Worm (Caenorhabditis elegans): ENCODE measurements around the gene F01D5.8.
A peak's percentile ranks its signal among the peaks of the same experiment; 100 is the strongest.

- peak; percentile 61 for TF ChIP-seq elt-2 (tag; optimal IDR thresholded peaks at IDR 0.05)
- no peak for TF ChIP-seq lin-15B (tag; optimal IDR thresholded peaks at IDR 0.05)
- TF ChIP-seq hmg-11 (tag; optimal IDR thresholded peaks at IDR 0.05) = no peak
- TF ChIP-seq pqm-1 (tag; optimal IDR thresholded peaks at IDR 0.05) = peak; percentile 5
- TF ChIP-seq elt-3 (tag; optimal IDR thresholded peaks at IDR 0.05) = no peak
- no peak for TF ChIP-seq nhr-23 (tag; optimal IDR thresholded peaks at IDR 0.05)
- TF ChIP-seq nhr-11 (tag; optimal IDR thresholded peaks at IDR 0.05) = no peak
- TF ChIP-seq unc-39 (tag; optimal IDR thresholded peaks at IDR 0.05) = no peak
- TF ChIP-seq unc-62 (GFP tag; optimal IDR thresholded peaks at IDR 0.05) = no peak
- TF ChIP-seq nhr-12 (tag; optimal IDR thresholded peaks at IDR 0.05) = no peak
- TF ChIP-seq nhr-237 (tag; optimal IDR thresholded peaks at IDR 0.05) = no peak
- TF ChIP-seq fos-1 (tag; optimal IDR thresholded peaks at IDR 0.05) = no peak
- TF ChIP-seq ama-1 (optimal IDR thresholded peaks at IDR 0.05) = no peak
These were observed 29.4 kb upstream of the F01D5.8 start, which contains the start of gene Y39G8B.9 for ce11 chrII:13981097-13981496.
